Worm (Caenorhabditis elegans) whole organism, young adult: ENCODE data around the gene C44C1.1.

ENCODE experiments used
- B0019.2 ChIP-seq: fragments of 200-800 bp; sonication (Bioruptor generic); conservative IDR thresholded peaks from 2 replicates; pipeline ENCODE4 v1.3.6; 2022; ENCODE audit warnings: missing genetic modification reagents, missing genetic modification characterization, missing compliant biosample characterization
- F33H1.4 ChIP-seq: fragments of 200-800 bp; sonication (Bioruptor generic); IDR thresholded peaks from 2 replicates; pipeline ENCODE4 v1.3.6; 2022; ENCODE audit warnings: missing genetic modification reagents, missing genetic modification characterization, missing compliant biosample characterization
- T26A5.8 ChIP-seq: sonication (generic microtip); optimal IDR thresholded peaks from 2 replicates; lab custom pipeline; 2016; ENCODE audit warnings: missing genetic modification characterization, missing compliant biosample characterization
- Y56A3A.18 ChIP-seq: fragments of 200-800 bp; sonication (Bioruptor generic); IDR thresholded peaks from 2 replicates; pipeline ENCODE4 v1.3.6; 2022; ENCODE audit warnings: missing genetic modification reagents, missing genetic modification characterization, missing compliant biosample characterization
- Y67H2A.10 ChIP-seq: fragments of 200-800 bp; sonication (Bioruptor generic); conservative IDR thresholded peaks from 2 replicates; pipeline ENCODE4 v1.3.6; 2022; ENCODE audit warnings: missing genetic modification reagents, missing genetic modification characterization, missing compliant biosample characterization
- Y79H2A.3 ChIP-seq: fragments of 200-800 bp; sonication (Bioruptor generic); conservative IDR thresholded peaks from 2 replicates; pipeline ENCODE4 v1.3.6; 2022; ENCODE audit warnings: missing genetic modification reagents, missing genetic modification characterization, missing compliant biosample characterization
- atf-7 ChIP-seq: sonication (generic microtip); optimal IDR thresholded peaks from 2 replicates; lab custom pipeline; 2017; ENCODE audit warnings: mild to moderate bottlenecking, missing genetic modification characterization, missing compliant biosample characterization
- attf-3 ChIP-seq: fragments of 200-800 bp; sonication (Bioruptor generic); conservative IDR thresholded peaks from 2 replicates; pipeline ENCODE4 v1.3.6; 2022; ENCODE audit warnings: missing genetic modification reagents, missing genetic modification characterization, missing compliant biosample characterization
- bed-2 ChIP-seq: fragments of 200-800 bp; sonication (Bioruptor generic); IDR thresholded peaks from 2 replicates; pipeline ENCODE4 v1.3.6; 2022; ENCODE audit warnings: missing genetic modification reagents, missing genetic modification characterization, missing compliant biosample characterization
- cebp-1 ChIP-seq, 2 experiments: fragments of 200-800 bp in 1 of 2; sonication (Bioruptor generic) in 1 of 2; sonication (generic microtip) in 1 of 2; IDR thresholded peaks in 1 of 2; optimal IDR thresholded peaks in 1 of 2; 2 replicates each; pipeline versions ENCODE4 v1.3.6 to Lab custom; 2017 to 2022; ENCODE audit warnings: missing compliant biosample characterization in 2 of 2, missing genetic modification characterization in 2 of 2, mild to moderate bottlenecking in 1 of 2, missing genetic modification reagents in 1 of 2, moderate library complexity in 1 of 2
- ceh-40 ChIP-seq: fragments of 200-800 bp; sonication (Bioruptor generic); IDR thresholded peaks from 2 replicates; pipeline ENCODE4 v1.3.6; 2022; ENCODE audit warnings: missing genetic modification characterization, missing compliant biosample characterization
- egl-18 ChIP-seq: fragments of 200-800 bp; sonication (Bioruptor generic); IDR thresholded peaks from 2 replicates; pipeline ENCODE4 v1.3.6; 2022; ENCODE audit warnings: missing genetic modification reagents, missing genetic modification characterization, missing compliant biosample characterization
- gei-17 ChIP-seq: fragments of 200-800 bp; sonication (Bioruptor generic); optimal IDR thresholded peaks from 2 replicates; lab custom pipeline; 2018; ENCODE audit warnings: mild to moderate bottlenecking, missing genetic modification characterization, missing compliant biosample characterization
- hmg-1.2 ChIP-seq: fragments of 200-800 bp; sonication (Bioruptor generic); IDR thresholded peaks from 2 replicates; pipeline ENCODE4 v1.3.6; 2022; ENCODE audit warnings: missing genetic modification reagents, missing genetic modification characterization, missing compliant biosample characterization
- hmg-20 ChIP-seq: fragments of 200-800 bp; sonication (Bioruptor generic); IDR thresholded peaks from 2 replicates; pipeline ENCODE4 v1.3.6; 2022; ENCODE audit warnings: missing genetic modification reagents, missing genetic modification characterization, missing compliant biosample characterization
- hsf-1 ChIP-seq: fragments of 200-800 bp; sonication (Bioruptor generic); IDR thresholded peaks from 2 replicates; pipeline ENCODE4 v1.3.6; 2022; ENCODE audit warnings: missing genetic modification reagents, missing genetic modification characterization, missing compliant biosample characterization
- let-607 ChIP-seq, 2 experiments: fragments of 200-800 bp in 1 of 2; sonication (Bioruptor generic) in 1 of 2; sonication (generic microtip) in 1 of 2; optimal IDR thresholded peaks; 2 replicates each; lab custom pipeline; 2016 to 2018; ENCODE audit warnings: mild to moderate bottlenecking in 2 of 2, missing compliant biosample characterization in 2 of 2, missing genetic modification characterization in 2 of 2, moderate library complexity in 2 of 2, missing genotype in 1 of 2
- lin-35 ChIP-seq, 3 experiments: fragments of 150-350 bp in 2 of 3; sonication (generic microtip) in 1 of 3; optimal IDR thresholded peaks; 2 replicates each; lab custom pipeline; 2014 to 2018; ENCODE audit warnings: missing biosample characterization in 3 of 3, missing genetic modification characterization in 3 of 3, missing genetic modification reagents in 3 of 3
- lir-1 ChIP-seq: fragments of 200-800 bp; sonication (Bioruptor generic); conservative IDR thresholded peaks from 2 replicates; pipeline ENCODE4 v1.3.6; 2022; ENCODE audit warnings: missing genetic modification reagents, missing genetic modification characterization, missing compliant biosample characterization
- lsl-1 ChIP-seq: fragments of 200-800 bp; sonication (Bioruptor generic); optimal IDR thresholded peaks from 2 replicates; lab custom pipeline; 2018; ENCODE audit warnings: mild to moderate bottlenecking, missing genetic modification characterization, moderate library complexity, missing compliant biosample characterization
- madf-6 ChIP-seq: fragments of 200-800 bp; sonication (Bioruptor generic); IDR thresholded peaks from 2 replicates; pipeline ENCODE4 v1.3.6; 2022; ENCODE audit warnings: missing genetic modification reagents, missing genetic modification characterization, missing compliant biosample characterization
- madf-8 ChIP-seq: fragments of 200-800 bp; sonication (Bioruptor generic); conservative IDR thresholded peaks from 2 replicates; pipeline ENCODE4 v1.3.6; 2022; ENCODE audit warnings: missing genetic modification reagents, missing genetic modification characterization, missing compliant biosample characterization
- mes-4 ChIP-seq: sonication (generic microtip); optimal IDR thresholded peaks from 2 replicates; lab custom pipeline; 2016; ENCODE audit warnings: missing genotype, missing genetic modification characterization, missing compliant biosample characterization
- nfya-1 ChIP-seq: sonication (generic microtip); optimal IDR thresholded peaks from 2 replicates; lab custom pipeline; 2017; ENCODE audit warnings: antibody characterized with exemption, missing compliant biosample characterization, missing genetic modification characterization, borderline replicate concordance; ENCODE audit not compliant: insufficient read depth
- nhr-120 ChIP-seq: fragments of 200-800 bp; sonication (Bioruptor generic); IDR thresholded peaks from 2 replicates; pipeline ENCODE4 v1.3.6; 2022; ENCODE audit warnings: missing genetic modification characterization, missing compliant biosample characterization
- repo-1 ChIP-seq: sonication (generic microtip); optimal IDR thresholded peaks from 2 replicates; lab custom pipeline; 2017; ENCODE audit warnings: mild to moderate bottlenecking, missing genetic modification characterization, missing compliant biosample characterization
- rpc-1 ChIP-seq, 2 experiments: fragments of 150-350 bp in 1 of 2; sonication (generic microtip) in 1 of 2; optimal IDR thresholded peaks; 2 replicates each; lab custom pipeline; 2014 to 2018; ENCODE audit warnings: missing biosample characterization in 1 of 2, missing genetic modification characterization in 1 of 2, missing genetic modification reagents in 1 of 2, missing genotype in 1 of 2
- snpc-1.3 ChIP-seq: sonication (generic microtip); optimal IDR thresholded peaks from 2 replicates; lab custom pipeline; 2017; ENCODE audit warnings: missing genetic modification characterization, mild to moderate bottlenecking, missing compliant biosample characterization, antibody characterized with exemption, moderate library complexity, missing genotype, missing genetic modification reagents; ENCODE audit not compliant: insufficient read depth
- tbp1 ChIP-seq: fragments of 200-800 bp; sonication (Bioruptor generic); optimal IDR thresholded peaks from 2 replicates; lab custom pipeline; 2018; ENCODE audit warnings: mild to moderate bottlenecking, missing genetic modification characterization, missing compliant biosample characterization
- tbx-9 ChIP-seq: sonication (generic microtip); optimal IDR thresholded peaks from 2 replicates; lab custom pipeline; 2016; ENCODE audit warnings: borderline replicate concordance, missing genetic modification characterization, inconsistent platforms, missing compliant biosample characterization
- unc-62 ChIP-seq: fragments of 150-350 bp; optimal IDR thresholded peaks from 2 replicates; lab custom pipeline; 2014; ENCODE audit warnings: missing biosample characterization, missing genetic modification reagents, missing genetic modification characterization
- ztf-18 ChIP-seq: sonication (generic microtip); optimal IDR thresholded peaks from 2 replicates; lab custom pipeline; 2016; ENCODE audit warnings: missing genotype, mild to moderate bottlenecking, missing genetic modification characterization, missing compliant biosample characterization
- ztf-3 ChIP-seq: fragments of 200-800 bp; sonication (Bioruptor generic); optimal IDR thresholded peaks from 2 replicates; lab custom pipeline; 2018; ENCODE audit warnings: mild to moderate bottlenecking, missing genetic modification characterization, missing compliant biosample characterization
- ztf-6 ChIP-seq: fragments of 200-800 bp; sonication (Bioruptor generic); IDR thresholded peaks from 2 replicates; pipeline ENCODE4 v1.3.6; 2022; ENCODE audit warnings: missing genetic modification reagents, missing genetic modification characterization, missing compliant biosample characterization

The C44C1.1 gene

ce11 chrX:960139-960538 is 20.4 kb upstream of the C44C1.1 start:
- no peak for TF ChIP-seq unc-62 (GFP tag; lab: Kevin White, UChicago)
- TF ChIP-seq tbp1 (GFP tag; lab: Kevin White, UChicago): no peak
- no peak for TF ChIP-seq hmg-1.2
- TF ChIP-seq F33H1.4 (GFP tag; lab: Robert Waterston, UW): no peak
- no peak for TF ChIP-seq B0019.2 (GFP tag; lab: Robert Waterston, UW)
- TF ChIP-seq hsf-1 (GFP tag; lab: Robert Waterston, UW): no peak
- TF ChIP-seq hmg-20: no peak
- TF ChIP-seq atf-7 (tag; lab: Kevin White, UChicago): no peak
- no peak for TF ChIP-seq lsl-1 (GFP tag; lab: Kevin White, UChicago)
- no peak for TF ChIP-seq gei-17
- TF ChIP-seq bed-2 (GFP tag; lab: Robert Waterston, UW): no peak
- TF ChIP-seq ceh-40 (GFP tag; lab: Robert Waterston, UW): no peak
- no peak for TF ChIP-seq lin-35 (GFP tag; optimal IDR thresholded peaks at IDR 0.05; lab: Kevin White, UChicago)
- no peak for TF ChIP-seq egl-18 (GFP tag; lab: Robert Waterston, UW)
- no peak for TF ChIP-seq nhr-120
- no peak for TF ChIP-seq let-607 (tag; optimal IDR thresholded peaks at IDR 0.05; lab: Kevin White, UChicago)
- no peak for TF ChIP-seq snpc-1.3 (tag; lab: Kevin White, UChicago)
- no peak for TF ChIP-seq ztf-3
- no peak for TF ChIP-seq T26A5.8 (tag; lab: Kevin White, UChicago)

DNA sequence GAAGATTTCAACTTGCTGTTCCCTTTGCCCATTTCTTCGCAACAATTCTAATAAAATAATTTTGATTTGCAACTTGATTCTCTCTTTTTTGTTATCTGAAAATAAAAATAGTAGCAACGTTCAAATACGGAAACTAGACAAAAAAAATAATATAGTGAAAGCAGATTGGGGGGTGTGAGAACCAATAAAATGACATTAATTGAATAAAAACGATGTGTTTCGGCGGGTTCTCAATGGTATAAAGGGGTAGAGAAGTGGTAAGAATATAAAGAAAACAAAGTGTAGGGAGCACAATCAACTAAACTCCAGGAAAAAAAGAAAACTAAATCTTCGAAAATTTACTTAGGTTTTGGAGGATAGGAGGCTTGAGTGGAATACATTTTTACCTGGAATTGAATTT is 17.4 kb upstream of the C44C1.1 start, which contains the start of gene ncs-1:
ncs-1 (minus strand) TSS at position 101 of the 400 bp plus-strand sequence.
- no peak for TF ChIP-seq egl-18 (GFP tag; lab: Robert Waterston, UW)
- TF ChIP-seq lir-1 (GFP tag; lab: Robert Waterston, UW): no peak
- no peak for TF ChIP-seq ztf-18 (tag; lab: Kevin White, UChicago)
- no peak for TF ChIP-seq madf-8 (GFP tag; lab: Robert Waterston, UW)
- no peak for TF ChIP-seq F33H1.4 (GFP tag; lab: Robert Waterston, UW)
- no peak for TF ChIP-seq unc-62 (GFP tag; lab: Kevin White, UChicago)
- TF ChIP-seq attf-3 (GFP tag; lab: Robert Waterston, UW): no peak
- no peak for TF ChIP-seq Y67H2A.10
- TF ChIP-seq madf-6 (GFP tag; lab: Robert Waterston, UW): no peak
- no peak for TF ChIP-seq Y56A3A.18 (GFP tag; lab: Robert Waterston, UW)

- TF ChIP-seq rpc-1 (optimal IDR thresholded peaks at IDR 0.05; lab: Kevin White, UChicago) (no peak), rpc-1 (tag; optimal IDR thresholded peaks at IDR 0.05; lab: Kevin White, UChicago) (no peak), mes-4 (tag; lab: Kevin White, UChicago) (no peak), ztf-6 (no peak), cebp-1 (GFP tag; IDR thresholded peaks at IDR 0.05; lab: Robert Waterston, UW) (no peak), cebp-1 (tag; optimal IDR thresholded peaks at IDR 0.05; lab: Kevin White, UChicago) (no peak), gei-17 (no peak), Y79H2A.3 (GFP tag; lab: Robert Waterston, UW) (no peak), tbx-9 (no peak), repo-1 (tag; lab: Kevin White, UChicago) (no peak), nfya-1 (no peak), tbp1 (GFP tag; lab: Kevin White, UChicago) (no peak)
Measured at ce11 chrX:970072-970471, 10.5 kb upstream of the C44C1.1 start, which contains the start of gene C44C1.6. C44C1.6 (minus strand) TSS chrX:970270.
